Worm (Caenorhabditis elegans) whole organism, midembryonic: ENCODE measurements around the gene F25B3.2.

Experiments used
- cog-1 ChIP-seq: sonication (generic microtip); optimal IDR thresholded peaks from 2 replicates; lab custom pipeline; 2016; ENCODE audit warnings: missing genetic modification characterization, missing compliant biosample characterization
- med-1 ChIP-seq: sonication (generic microtip); optimal IDR thresholded peaks from 2 replicates; lab custom pipeline; 2017; ENCODE audit warnings: missing genetic modification characterization, mild to moderate bottlenecking, missing compliant biosample characterization, antibody characterized with exemption, missing genetic modification reagents; ENCODE audit not compliant: insufficient read depth
- ref-1 ChIP-seq: fragments of 200-800 bp; sonication (Bioruptor generic); conservative IDR thresholded peaks from 2 replicates; pipeline ENCODE4 v1.3.6; 2022; ENCODE audit warnings: missing genetic modification reagents, missing genetic modification characterization, missing compliant biosample characterization

- TF ChIP-seq ref-1 (no peak), med-1 (GFP tag; lab: Kevin White, UChicago) (no peak), cog-1 (tag; lab: Kevin White, UChicago) (no peak)
Measured at ce11 chrV:9539638-9540037, 37.5 kb upstream of the F25B3.2 start, which contains the start of gene C50F4.12.
